Worm (Caenorhabditis elegans) whole organism, young adult: ENCODE measurements around the gene peli-1.

Source experiments
- B0336.3 ChIP-seq: fragments of 200-800 bp; sonication (Bioruptor generic); IDR thresholded peaks from 2 replicates; pipeline ENCODE4 v1.3.6; 2022; ENCODE audit warnings: missing genetic modification characterization, missing compliant biosample characterization
- F33H1.4 ChIP-seq: fragments of 200-800 bp; sonication (Bioruptor generic); IDR thresholded peaks from 2 replicates; pipeline ENCODE4 v1.3.6; 2022; ENCODE audit warnings: missing genetic modification reagents, missing genetic modification characterization, missing compliant biosample characterization
- F39B2.1 ChIP-seq: fragments of 200-800 bp; sonication (Bioruptor generic); IDR thresholded peaks from 2 replicates; pipeline ENCODE4 v1.3.6; 2022; ENCODE audit warnings: missing genetic modification reagents, missing genetic modification characterization, missing compliant biosample characterization
- F52B5.7 ChIP-seq: sonication (generic microtip); optimal IDR thresholded peaks from 2 replicates; lab custom pipeline; 2016; ENCODE audit warnings: mild to moderate bottlenecking, missing genetic modification characterization, missing compliant biosample characterization
- K12H6.12 ChIP-seq: fragments of 200-800 bp; sonication (Bioruptor generic); optimal IDR thresholded peaks from 2 replicates; lab custom pipeline; 2018; ENCODE audit warnings: mild to moderate bottlenecking, missing genetic modification characterization, missing compliant biosample characterization
- T07F8.4 ChIP-seq: sonication (generic microtip); optimal IDR thresholded peaks from 2 replicates; lab custom pipeline; 2016; ENCODE audit warnings: mild to moderate bottlenecking, missing genetic modification characterization, moderate library complexity, missing compliant biosample characterization
- Y53G8AR.9 ChIP-seq: fragments of 200-800 bp; sonication (Bioruptor generic); conservative IDR thresholded peaks from 2 replicates; pipeline ENCODE4 v1.3.6; 2022; ENCODE audit warnings: missing genetic modification reagents, missing genetic modification characterization, missing compliant biosample characterization
- Y56A3A.18 ChIP-seq: fragments of 200-800 bp; sonication (Bioruptor generic); IDR thresholded peaks from 2 replicates; pipeline ENCODE4 v1.3.6; 2022; ENCODE audit warnings: missing genetic modification reagents, missing genetic modification characterization, missing compliant biosample characterization
- Y79H2A.3 ChIP-seq: fragments of 200-800 bp; sonication (Bioruptor generic); conservative IDR thresholded peaks from 2 replicates; pipeline ENCODE4 v1.3.6; 2022; ENCODE audit warnings: missing genetic modification reagents, missing genetic modification characterization, missing compliant biosample characterization
- Y95B8A.8 ChIP-seq: fragments of 200-800 bp; sonication (Bioruptor generic); IDR thresholded peaks from 2 replicates; pipeline ENCODE4 v1.3.6; 2022; ENCODE audit warnings: missing genetic modification reagents, missing genetic modification characterization, missing compliant biosample characterization
- aptf-2 ChIP-seq: fragments of 200-800 bp; sonication (Bioruptor generic); conservative IDR thresholded peaks from 2 replicates; pipeline ENCODE4 v1.3.6; 2022; ENCODE audit warnings: missing genetic modification reagents, missing genetic modification characterization, missing compliant biosample characterization
- athp-1 ChIP-seq: sonication (generic microtip); optimal IDR thresholded peaks from 2 replicates; lab custom pipeline; 2017; ENCODE audit warnings: mild to moderate bottlenecking, missing genetic modification characterization, missing compliant biosample characterization
- attf-3 ChIP-seq: fragments of 200-800 bp; sonication (Bioruptor generic); conservative IDR thresholded peaks from 2 replicates; pipeline ENCODE4 v1.3.6; 2022; ENCODE audit warnings: missing genetic modification reagents, missing genetic modification characterization, missing compliant biosample characterization
- attf-5 ChIP-seq: fragments of 200-800 bp; sonication (Bioruptor generic); optimal IDR thresholded peaks from 2 replicates; lab custom pipeline; 2018; ENCODE audit warnings: mild to moderate bottlenecking, missing genetic modification characterization, missing compliant biosample characterization
- ccch-3 ChIP-seq: fragments of 200-800 bp; sonication (Bioruptor generic); optimal IDR thresholded peaks from 2 replicates; lab custom pipeline; 2018; ENCODE audit warnings: mild to moderate bottlenecking, missing genetic modification characterization, missing compliant biosample characterization
- cebp-2 ChIP-seq: fragments of 200-800 bp; sonication (Bioruptor generic); IDR thresholded peaks from 2 replicates; pipeline ENCODE4 v1.3.6; 2022; ENCODE audit warnings: missing genetic modification characterization, missing compliant biosample characterization
- ceh-58 ChIP-seq: fragments of 200-800 bp; sonication (Bioruptor generic); IDR thresholded peaks from 2 replicates; pipeline ENCODE4 v1.3.6; 2022; ENCODE audit warnings: missing genetic modification characterization, missing compliant biosample characterization
- egl-18 ChIP-seq: fragments of 200-800 bp; sonication (Bioruptor generic); IDR thresholded peaks from 2 replicates; pipeline ENCODE4 v1.3.6; 2022; ENCODE audit warnings: missing genetic modification reagents, missing genetic modification characterization, missing compliant biosample characterization
- egl-44 ChIP-seq: fragments of 200-800 bp; sonication (Bioruptor generic); IDR thresholded peaks from 2 replicates; pipeline ENCODE4 v1.3.6; 2022; ENCODE audit warnings: missing genetic modification reagents, missing genetic modification characterization, missing compliant biosample characterization
- ets-4 ChIP-seq: fragments of 200-800 bp; sonication (Bioruptor generic); optimal IDR thresholded peaks from 2 replicates; lab custom pipeline; 2018; ENCODE audit warnings: mild to moderate bottlenecking, missing genetic modification characterization, missing compliant biosample characterization
- fkh-3 ChIP-seq: sonication (generic microtip); optimal IDR thresholded peaks from 2 replicates; lab custom pipeline; 2016; ENCODE audit warnings: mild to moderate bottlenecking, missing genetic modification characterization, missing compliant biosample characterization
- gei-17 ChIP-seq: fragments of 200-800 bp; sonication (Bioruptor generic); optimal IDR thresholded peaks from 2 replicates; lab custom pipeline; 2018; ENCODE audit warnings: mild to moderate bottlenecking, missing genetic modification characterization, missing compliant biosample characterization
- him-1 ChIP-seq: sonication (generic microtip); optimal IDR thresholded peaks from 2 replicates; lab custom pipeline; 2016; ENCODE audit warnings: missing genotype, missing genetic modification reagents, missing genetic modification characterization, missing compliant biosample characterization
- hlh-26 ChIP-seq: fragments of 200-800 bp; sonication (Bioruptor generic); conservative IDR thresholded peaks from 2 replicates; pipeline ENCODE4 v1.3.6; 2022; ENCODE audit warnings: missing genetic modification reagents, missing genetic modification characterization, missing compliant biosample characterization
- hrde-1 ChIP-seq: sonication (generic microtip); optimal IDR thresholded peaks from 2 replicates; lab custom pipeline; 2016; ENCODE audit warnings: missing genetic modification characterization, mild to moderate bottlenecking, missing compliant biosample characterization, moderate library complexity, missing genotype, missing genetic modification reagents, borderline replicate concordance
- let-607 ChIP-seq, 2 experiments: fragments of 200-800 bp in 1 of 2; sonication (Bioruptor generic) in 1 of 2; sonication (generic microtip) in 1 of 2; optimal IDR thresholded peaks; 2 replicates each; lab custom pipeline; 2016 to 2018; ENCODE audit warnings: mild to moderate bottlenecking in 2 of 2, missing compliant biosample characterization in 2 of 2, missing genetic modification characterization in 2 of 2, moderate library complexity in 2 of 2, missing genotype in 1 of 2
- lin-26 ChIP-seq: fragments of 200-800 bp; sonication (Bioruptor generic); IDR thresholded peaks from 2 replicates; pipeline ENCODE4 v1.3.6; 2022; ENCODE audit warnings: missing genetic modification reagents, missing genetic modification characterization, missing compliant biosample characterization
- lin-40 ChIP-seq: sonication (generic microtip); optimal IDR thresholded peaks from 2 replicates; lab custom pipeline; 2016; ENCODE audit warnings: missing genetic modification characterization, mild to moderate bottlenecking, missing compliant biosample characterization, missing genotype, missing genetic modification reagents
- lir-1 ChIP-seq: fragments of 200-800 bp; sonication (Bioruptor generic); conservative IDR thresholded peaks from 2 replicates; pipeline ENCODE4 v1.3.6; 2022; ENCODE audit warnings: missing genetic modification reagents, missing genetic modification characterization, missing compliant biosample characterization
- madf-6 ChIP-seq: fragments of 200-800 bp; sonication (Bioruptor generic); IDR thresholded peaks from 2 replicates; pipeline ENCODE4 v1.3.6; 2022; ENCODE audit warnings: missing genetic modification reagents, missing genetic modification characterization, missing compliant biosample characterization
- mel-28 ChIP-seq: sonication (generic microtip); optimal IDR thresholded peaks from 2 replicates; lab custom pipeline; 2016; ENCODE audit warnings: borderline replicate concordance, mild to moderate bottlenecking, missing genetic modification characterization, missing compliant biosample characterization
- mxl-1 ChIP-seq: sonication (generic microtip); optimal IDR thresholded peaks from 2 replicates; lab custom pipeline; 2016; ENCODE audit warnings: missing genetic modification characterization, missing compliant biosample characterization
- nfyb-1 ChIP-seq: fragments of 200-800 bp; sonication (Bioruptor generic); IDR thresholded peaks from 2 replicates; pipeline ENCODE4 v1.3.6; 2022; ENCODE audit warnings: missing genetic modification reagents, missing genetic modification characterization, missing compliant biosample characterization
- nhr-120 ChIP-seq: fragments of 200-800 bp; sonication (Bioruptor generic); IDR thresholded peaks from 2 replicates; pipeline ENCODE4 v1.3.6; 2022; ENCODE audit warnings: missing genetic modification characterization, missing compliant biosample characterization
- nhr-179 ChIP-seq: sonication (generic microtip); optimal IDR thresholded peaks from 2 replicates; lab custom pipeline; 2016; ENCODE audit warnings: mild to moderate bottlenecking, missing genetic modification characterization, missing compliant biosample characterization
- rpc-1 ChIP-seq, 2 experiments: fragments of 150-350 bp in 1 of 2; sonication (generic microtip) in 1 of 2; optimal IDR thresholded peaks; 2 replicates each; lab custom pipeline; 2014 to 2018; ENCODE audit warnings: missing biosample characterization in 1 of 2, missing genetic modification characterization in 1 of 2, missing genetic modification reagents in 1 of 2, missing genotype in 1 of 2
- sea-2 ChIP-seq: fragments of 200-800 bp; sonication (Bioruptor generic); IDR thresholded peaks from 2 replicates; pipeline ENCODE4 v1.3.6; 2022; ENCODE audit warnings: missing genetic modification characterization, missing compliant biosample characterization
- snpc-1.3 ChIP-seq: sonication (generic microtip); optimal IDR thresholded peaks from 2 replicates; lab custom pipeline; 2017; ENCODE audit warnings: missing genetic modification characterization, mild to moderate bottlenecking, missing compliant biosample characterization, antibody characterized with exemption, moderate library complexity, missing genotype, missing genetic modification reagents; ENCODE audit not compliant: insufficient read depth
- snpc-3.4 ChIP-seq: sonication (generic microtip); optimal IDR thresholded peaks from 2 replicates; lab custom pipeline; 2017; ENCODE audit warnings: missing genetic modification characterization, mild to moderate bottlenecking, missing compliant biosample characterization, antibody characterized with exemption, moderate library complexity, missing genotype, missing genetic modification reagents
- snpc-4 ChIP-seq, 5 experiments: fragments of 150-350 bp in 1 of 5; sonication (generic microtip) in 4 of 5; optimal IDR thresholded peaks; 2 replicates each; lab custom pipeline; 2014 to 2018; ENCODE audit warnings: missing genetic modification characterization in 5 of 5, missing biosample characterization in 3 of 5, antibody characterized with exemption in 2 of 5, mild to moderate bottlenecking in 2 of 5, missing compliant biosample characterization in 2 of 5, missing genotype in 2 of 5, moderate library complexity in 2 of 5, missing genetic modification reagents in 1 of 5
- somi-1 ChIP-seq: fragments of 200-800 bp; sonication (Bioruptor generic); optimal IDR thresholded peaks from 2 replicates; lab custom pipeline; 2018; ENCODE audit warnings: mild to moderate bottlenecking, missing genetic modification characterization, missing compliant biosample characterization
- sptf-2 ChIP-seq: fragments of 200-800 bp; sonication (Bioruptor generic); optimal IDR thresholded peaks from 2 replicates; lab custom pipeline; 2018; ENCODE audit warnings: mild to moderate bottlenecking, missing genetic modification characterization, missing compliant biosample characterization
- tbp1 ChIP-seq: fragments of 200-800 bp; sonication (Bioruptor generic); optimal IDR thresholded peaks from 2 replicates; lab custom pipeline; 2018; ENCODE audit warnings: mild to moderate bottlenecking, missing genetic modification characterization, missing compliant biosample characterization
- tlf-1 ChIP-seq: fragments of 200-800 bp; sonication (Bioruptor generic); optimal IDR thresholded peaks from 2 replicates; lab custom pipeline; 2018; ENCODE audit warnings: mild to moderate bottlenecking, missing genetic modification characterization, missing compliant biosample characterization
- xnd-1 ChIP-seq: sonication (generic microtip); optimal IDR thresholded peaks from 2 replicates; lab custom pipeline; 2016; ENCODE audit warnings: missing genotype, missing genetic modification reagents, missing genetic modification characterization, missing compliant biosample characterization
- zim-3 ChIP-seq: sonication (generic microtip); optimal IDR thresholded peaks from 2 replicates; lab custom pipeline; 2017; ENCODE audit warnings: mild to moderate bottlenecking, missing genetic modification characterization, moderate library complexity, missing compliant biosample characterization
- ztf-26 ChIP-seq: sonication (generic microtip); optimal IDR thresholded peaks from 2 replicates; lab custom pipeline; 2017; ENCODE audit warnings: missing genetic modification characterization, missing compliant biosample characterization
- ztf-3 ChIP-seq: fragments of 200-800 bp; sonication (Bioruptor generic); optimal IDR thresholded peaks from 2 replicates; lab custom pipeline; 2018; ENCODE audit warnings: mild to moderate bottlenecking, missing genetic modification characterization, missing compliant biosample characterization

The peli-1 gene

ce11 chrV:5722093-5722492, 16.5 kb downstream of the peli-1 start (continued):
- TF ChIP-seq nhr-120 (GFP tag; lab: Robert Waterston, UW) (no peak), ztf-26 (tag; lab: Kevin White, UChicago) (no peak), ccch-3 (no peak), zim-3 (tag; lab: Kevin White, UChicago) (no peak), cebp-2 (GFP tag; lab: Robert Waterston, UW) (no peak), madf-6 (GFP tag; lab: Robert Waterston, UW) (peak; percentile 65; the same call in 1 of the 2 replicates), athp-1 (tag; lab: Kevin White, UChicago) (no peak), sptf-2 (GFP tag; lab: Kevin White, UChicago) (no peak), egl-44 (GFP tag; lab: Robert Waterston, UW) (no peak), ets-4 (GFP tag; lab: Kevin White, UChicago) (no peak), ztf-3 (no peak), F33H1.4 (peak; percentile 33; the same call in 1 of the 2 replicates), mel-28 (tag; lab: Kevin White, UChicago) (no peak), him-1 (tag; lab: Kevin White, UChicago) (peak; percentile 54), snpc-1.3 (tag; lab: Kevin White, UChicago) (no peak), mxl-1 (no peak), T07F8.4 (tag; lab: Kevin White, UChicago) (no peak), Y56A3A.18 (GFP tag; lab: Robert Waterston, UW) (no peak), ceh-58 (GFP tag; lab: Robert Waterston, UW) (0 out of 2 replicates have a peak, but pooled peaks have one; percentile 19), lir-1 (GFP tag; lab: Robert Waterston, UW) (no peak), nhr-179 (no peak), fkh-3 (tag; lab: Kevin White, UChicago) (no peak), snpc-3.4 (tag; lab: Kevin White, UChicago) (no peak), egl-18 (GFP tag; lab: Robert Waterston, UW) (no peak), snpc-4 (GFP tag; optimal IDR thresholded peaks at IDR 0.05; lab: Kevin White, UChicago) (no peak), snpc-4 (tag; optimal IDR thresholded peaks at IDR 0.05; lab: Kevin White, UChicago) (no peak), somi-1 (GFP tag; lab: Kevin White, UChicago) (no peak), let-607 (tag; optimal IDR thresholded peaks at IDR 0.05; lab: Kevin White, UChicago) (no peak), tbp1 (no peak), attf-5 (GFP tag; lab: Kevin White, UChicago) (no peak), aptf-2 (GFP tag; lab: Robert Waterston, UW) (no peak), B0336.3 (GFP tag; lab: Robert Waterston, UW) (peak; percentile 29; the same call in 1 of the 2 replicates), F39B2.1 (GFP tag; lab: Robert Waterston, UW) (no peak), K12H6.12 (no peak), lin-26 (GFP tag; lab: Robert Waterston, UW) (no peak), rpc-1 (optimal IDR thresholded peaks at IDR 0.05; lab: Kevin White, UChicago) (no peak), rpc-1 (tag; optimal IDR thresholded peaks at IDR 0.05; lab: Kevin White, UChicago) (no peak), nfyb-1 (GFP tag; lab: Robert Waterston, UW) (no peak), attf-3 (GFP tag; lab: Robert Waterston, UW) (no peak), Y95B8A.8 (GFP tag; lab: Robert Waterston, UW) (no peak), hlh-26 (GFP tag; lab: Robert Waterston, UW) (no peak), Y79H2A.3 (GFP tag; lab: Robert Waterston, UW) (no peak), hrde-1 (tag; lab: Kevin White, UChicago) (peak; percentile 37), lin-40 (tag; lab: Kevin White, UChicago) (no peak), xnd-1 (tag; lab: Kevin White, UChicago) (peak; percentile 34), gei-17 (GFP tag; lab: Kevin White, UChicago) (no peak), Y53G8AR.9 (no peak), F52B5.7 (no peak), sea-2 (no peak), tlf-1 (GFP tag; lab: Kevin White, UChicago) (no peak)
